Fruit fly (Drosophila melanogaster): ENCODE results near the gene Srx.

The Srx gene

DNA sequence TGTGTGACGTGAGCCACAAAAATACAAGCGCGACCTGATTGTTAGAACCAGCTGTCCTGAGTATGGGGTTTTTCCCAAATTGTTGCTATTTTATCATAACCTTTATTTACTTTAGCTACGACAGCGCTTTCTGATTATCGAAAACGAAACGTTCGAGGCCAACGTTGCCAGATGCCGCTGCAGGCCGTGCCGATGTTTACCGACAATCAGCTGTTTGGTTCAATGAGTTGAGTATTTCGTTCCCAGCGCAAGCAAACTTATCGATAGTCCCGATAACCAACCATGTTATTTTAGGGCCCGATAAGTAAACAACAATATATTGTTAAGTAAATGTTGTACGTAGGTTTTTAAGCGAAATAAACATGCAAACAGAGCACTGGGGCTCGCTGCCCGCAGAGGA, 6.6 kb upstream of the Srx start, which contains the start of the genes CG15814 and Spt7 (continued):
- TF ChIP-seq bab2 (GFP tag; optimal IDR thresholded peaks at IDR 0.05) (peak; percentile 44), Dref (GFP tag; IDR thresholded peaks at IDR 0.05) (peak; percentile 85), D19B (GFP tag; optimal IDR thresholded peaks at IDR 0.05) (no peak), CG9727 (GFP tag; optimal IDR thresholded peaks at IDR 0.05) (peak; percentile 43), inv (GFP tag; IDR thresholded peaks at IDR 0.05; ENCODE audit: partially characterized antibody) (peak; percentile 81), CG33213 (GFP tag; optimal IDR thresholded peaks at IDR 0.05) (peak; percentile 52), CG7987 (GFP tag; optimal IDR thresholded peaks at IDR 0.05) (peak; percentile 40), chinmo (GFP tag; IDR thresholded peaks at IDR 0.05; ENCODE audit: partially characterized antibody) (peak; percentile 94), CG12236 (GFP tag; optimal IDR thresholded peaks at IDR 0.05) (peak; percentile 37), CG2129 (GFP tag; IDR thresholded peaks at IDR 0.05; ENCODE audit: partially characterized antibody) (peak; percentile 54), Mad (GFP tag; optimal IDR thresholded peaks at IDR 0.05) (peak; percentile 50), CG18476 (GFP tag; optimal IDR thresholded peaks at IDR 0.05) (no peak), unc-4 (GFP tag; IDR thresholded peaks at IDR 0.05; ENCODE audit: partially characterized antibody) (peak; percentile 87), CG9797 (GFP tag; optimal IDR thresholded peaks at IDR 0.05) (peak; percentile 54), zfh2 (GFP tag; optimal IDR thresholded peaks at IDR 0.05) (peak; percentile 9), chm (GFP tag; IDR thresholded peaks at IDR 0.05) (no peak), lmd (GFP tag; IDR thresholded peaks at IDR 0.05) (0 out of 2 replicates have a peak, but pooled peaks have one; percentile 5), CG14710 (tag; optimal IDR thresholded peaks at IDR 0.05) (peak; percentile 70), CG31224 (GFP tag; IDR thresholded peaks at IDR 0.05) (no peak), CoRest (tag; optimal IDR thresholded peaks at IDR 0.05) (peak; percentile 36), CG1792 (GFP tag; optimal IDR thresholded peaks at IDR 0.05) (peak; percentile 34), CG4282 (GFP tag; optimal IDR thresholded peaks at IDR 0.05) (peak; percentile 31), al (GFP tag; IDR thresholded peaks at IDR 0.05) (no peak), Ets97D (GFP tag; optimal IDR thresholded peaks at IDR 0.05) (peak; percentile 47), CG18262 (tag; optimal IDR thresholded peaks at IDR 0.05) (peak; percentile 6), B-H1 (GFP tag; IDR thresholded peaks at IDR 0.05) (peak; percentile 11; the same call in 1 of the 3 replicates), CTCF (GFP tag; optimal IDR thresholded peaks at IDR 0.05) (peak; percentile 53), sug (tag; optimal IDR thresholded peaks at IDR 0.05) (peak; percentile 40), CG7928 (GFP tag; optimal IDR thresholded peaks at IDR 0.05) (peak; percentile 6), CG10209 (GFP tag; optimal IDR thresholded peaks at IDR 0.05) (peak; percentile 58), MBD-R2 (GFP tag; IDR thresholded peaks at IDR 0.05) (peak; percentile 96), Bgb (GFP tag; IDR thresholded peaks at IDR 0.05; ENCODE audit: partially characterized antibody) (peak; percentile 88), yki (optimal IDR thresholded peaks at IDR 0.05) (no peak), Atf6 (GFP tag; IDR thresholded peaks at IDR 0.05) (peak; percentile 29; the same call in 1 of the 2 replicates), Opbp (GFP tag; IDR thresholded peaks at IDR 0.05; ENCODE audit: partially characterized antibody) (peak; percentile 84), HmgD (GFP tag; optimal IDR thresholded peaks at IDR 0.05) (peak; percentile 66), CG3838 (GFP tag; optimal IDR thresholded peaks at IDR 0.05) (peak; percentile 15), CG18764 (GFP tag; optimal IDR thresholded peaks at IDR 0.05) (peak; percentile 15), Hand (GFP tag; optimal IDR thresholded peaks at IDR 0.05) (no peak), bsh (GFP tag; optimal IDR thresholded peaks at IDR 0.05) (peak in 1 of 2 experiments; percentile 2), CG12659 (GFP tag; optimal IDR thresholded peaks at IDR 0.05) (peak; percentile 67), CG14965 (GFP tag; optimal IDR thresholded peaks at IDR 0.05; ENCODE audit: borderline replicate concordance) (no peak), eyg (GFP tag; optimal IDR thresholded peaks at IDR 0.05) (peak; percentile 51), ranshi (GFP tag; IDR thresholded peaks at IDR 0.05) (peak; percentile 44; the same call in 1 of the 2 replicates), cad (GFP tag; optimal IDR thresholded peaks at IDR 0.05) (no peak), BEAF-32 (GFP tag; optimal IDR thresholded peaks at IDR 0.05) (peak; percentile 88), CG10959 (GFP tag; IDR thresholded peaks at IDR 0.05) (no peak), CG34422 (GFP tag; IDR thresholded peaks at IDR 0.05) (peak; percentile 61; the same call in 2 of the 3 replicates), CG42726 (GFP tag; IDR thresholded peaks at IDR 0.05; ENCODE audit: partially characterized antibody) (peak; percentile 97), CG12391 (tag; optimal IDR thresholded peaks at IDR 0.05) (peak; percentile 22), repo (GFP tag; optimal IDR thresholded peaks at IDR 0.05) (peak; percentile 6)
